Worm (Caenorhabditis elegans) whole organism, L2 larva: Measurements from ENCODE around the gene srv-11.
A peak's percentile ranks its signal among the peaks of the same experiment; 100 is the strongest.

Experiments used
- C34F6.9 ChIP-seq: fragments of 150-350 bp; optimal IDR thresholded peaks from 2 replicates; lab custom pipeline; 2014; ENCODE audit warnings: missing biosample characterization, missing genetic modification characterization
- F13H6.1 ChIP-seq: sonication (generic microtip); optimal IDR thresholded peaks from 2 replicates; lab custom pipeline; 2016; ENCODE audit warnings: missing genetic modification characterization, missing compliant biosample characterization
- R02D3.7 ChIP-seq: fragments of 150-350 bp; optimal IDR thresholded peaks from 2 replicates; lab custom pipeline; 2014; ENCODE audit warnings: missing biosample characterization, missing genetic modification characterization
- Y55F3AM.14 ChIP-seq: fragments of 200-800 bp; sonication (Bioruptor generic); optimal IDR thresholded peaks from 2 replicates; lab custom pipeline; 2018; ENCODE audit warnings: mild to moderate bottlenecking, missing genetic modification characterization, missing compliant biosample characterization
- ama-1 ChIP-seq: fragments of 150-350 bp; optimal IDR thresholded peaks from 2 replicates; lab custom pipeline; 2018; ENCODE audit warnings: inconsistent platforms
- blmp-1 ChIP-seq: sonication (generic microtip); optimal IDR thresholded peaks from 2 replicates; lab custom pipeline; 2017; ENCODE audit warnings: missing genetic modification characterization, mild to moderate bottlenecking, missing compliant biosample characterization, antibody characterized with exemption, moderate library complexity; ENCODE audit not compliant: insufficient read depth
- ceh-16 ChIP-seq: fragments of 150-350 bp; optimal IDR thresholded peaks from 2 replicates; lab custom pipeline; 2014; ENCODE audit warnings: missing biosample characterization, missing genetic modification characterization
- ceh-82 ChIP-seq: fragments of 150-350 bp; optimal IDR thresholded peaks from 2 replicates; lab custom pipeline; 2014; ENCODE audit warnings: missing biosample characterization, missing genetic modification characterization
- crh-2 ChIP-seq: sonication (generic microtip); optimal IDR thresholded peaks from 2 replicates; lab custom pipeline; 2017; ENCODE audit warnings: missing biosample characterization, missing genetic modification characterization
- dmd-4 ChIP-seq: sonication (generic microtip); optimal IDR thresholded peaks from 2 replicates; lab custom pipeline; 2017; ENCODE audit warnings: missing biosample characterization, missing genetic modification characterization
- fos-1 ChIP-seq: fragments of 150-350 bp; optimal IDR thresholded peaks from 2 replicates; lab custom pipeline; 2014; ENCODE audit warnings: missing biosample characterization, missing genetic modification characterization
- gmeb-1 ChIP-seq: fragments of 150-350 bp; optimal IDR thresholded peaks from 2 replicates; lab custom pipeline; 2014; ENCODE audit warnings: missing biosample characterization, missing genetic modification characterization
- lin-11 ChIP-seq: fragments of 150-350 bp; sonication (generic microtip); optimal IDR thresholded peaks from 2 replicates; lab custom pipeline; 2014; ENCODE audit warnings: missing biosample characterization, missing genetic modification characterization, inconsistent platforms, mixed read lengths
- lin-13 ChIP-seq: fragments of 150-350 bp; optimal IDR thresholded peaks from 2 replicates; lab custom pipeline; 2014; ENCODE audit warnings: missing biosample characterization, missing genetic modification reagents, missing genetic modification characterization
- lin-39 ChIP-seq: fragments of 150-350 bp; optimal IDR thresholded peaks from 2 replicates; lab custom pipeline; 2014; ENCODE audit warnings: missing biosample characterization, missing genetic modification reagents, missing genetic modification characterization
- lsy-2 ChIP-seq, 2 experiments: fragments of 150-350 bp in 1 of 2; sonication (generic microtip) in 1 of 2; optimal IDR thresholded peaks; 2 replicates each; lab custom pipeline; 2014 to 2017; ENCODE audit warnings: missing biosample characterization in 2 of 2, missing genetic modification characterization in 2 of 2
- mab-5 ChIP-seq: fragments of 150-350 bp; optimal IDR thresholded peaks from 2 replicates; lab custom pipeline; 2014; ENCODE audit warnings: missing biosample characterization, missing genetic modification characterization
- mdl-1 ChIP-seq, 2 experiments: fragments of 150-350 bp in 1 of 2; sonication (generic microtip) in 1 of 2; optimal IDR thresholded peaks; 2 replicates each; lab custom pipeline; 2017; ENCODE audit warnings: missing biosample characterization in 2 of 2, missing genetic modification characterization in 2 of 2
- nhr-10 ChIP-seq: sonication (generic microtip); optimal IDR thresholded peaks from 2 replicates; lab custom pipeline; 2017; ENCODE audit warnings: missing biosample characterization, missing genetic modification characterization
- nhr-11 ChIP-seq: fragments of 150-350 bp; optimal IDR thresholded peaks from 2 replicates; lab custom pipeline; 2014; ENCODE audit warnings: missing biosample characterization, missing genetic modification characterization
- nhr-129 ChIP-seq: fragments of 150-350 bp; optimal IDR thresholded peaks from 2 replicates; lab custom pipeline; 2014; ENCODE audit warnings: missing biosample characterization, missing genetic modification characterization
- nhr-21 ChIP-seq: fragments of 150-350 bp; optimal IDR thresholded peaks from 2 replicates; lab custom pipeline; 2014; ENCODE audit warnings: missing biosample characterization, missing genetic modification characterization
- nhr-23 ChIP-seq: fragments of 150-350 bp; optimal IDR thresholded peaks from 2 replicates; lab custom pipeline; 2014; ENCODE audit warnings: missing biosample characterization, missing genetic modification reagents, missing genetic modification characterization
- nhr-25 ChIP-seq: fragments of 150-350 bp; sonication (generic microtip); optimal IDR thresholded peaks from 3 replicates; lab custom pipeline; 2014; ENCODE audit warnings: missing biosample characterization, missing genetic modification characterization
- nhr-77 ChIP-seq: fragments of 150-350 bp; optimal IDR thresholded peaks from 2 replicates; lab custom pipeline; 2014; ENCODE audit warnings: missing biosample characterization, missing genetic modification characterization
- sem-4 ChIP-seq: fragments of 150-350 bp; optimal IDR thresholded peaks from 2 replicates; lab custom pipeline; 2014; ENCODE audit warnings: missing biosample characterization, missing genetic modification reagents, missing genetic modification characterization
- skn-1 ChIP-seq: sonication (generic microtip); optimal IDR thresholded peaks from 2 replicates; lab custom pipeline; 2017; ENCODE audit warnings: missing biosample characterization, missing genetic modification characterization
- sma-3 ChIP-seq: sonication (generic microtip); optimal IDR thresholded peaks from 2 replicates; lab custom pipeline; 2016; ENCODE audit warnings: missing genetic modification reagents, missing genetic modification characterization, missing compliant biosample characterization
- sma-9 ChIP-seq, 2 experiments: fragments of 150-350 bp in 1 of 2; sonication (generic microtip) in 1 of 2; optimal IDR thresholded peaks; 2 replicates each; lab custom pipeline; 2014 to 2016; ENCODE audit warnings: missing genetic modification characterization in 2 of 2, mild to moderate bottlenecking in 1 of 2, missing biosample characterization in 1 of 2, missing compliant biosample characterization in 1 of 2, missing genetic modification reagents in 1 of 2, moderate library complexity in 1 of 2
- unc-39 ChIP-seq: fragments of 150-350 bp; optimal IDR thresholded peaks from 2 replicates; lab custom pipeline; 2014; ENCODE audit warnings: missing biosample characterization, missing genetic modification characterization
- unc-55 ChIP-seq: fragments of 150-350 bp; sonication (generic microtip); optimal IDR thresholded peaks from 3 replicates; lab custom pipeline; 2014; ENCODE audit warnings: missing biosample characterization, missing genetic modification reagents, missing genetic modification characterization
- ztf-1 ChIP-seq: fragments of 200-800 bp; sonication (Bioruptor generic); conservative IDR thresholded peaks from 2 replicates; pipeline ENCODE4 v1.3.6; 2022; ENCODE audit warnings: missing genetic modification characterization, missing compliant biosample characterization

The srv-11 gene

ce11 chrIV:16203373-16203772 is 18.1 kb downstream of the srv-11 start:
- peak; percentile 68 for TF ChIP-seq fos-1 (tag; lab: Kevin White, UChicago)
- TF ChIP-seq nhr-129 (tag; lab: Kevin White, UChicago): no peak
- no peak for TF ChIP-seq Y55F3AM.14
- TF ChIP-seq dmd-4 (tag; lab: Kevin White, UChicago): no peak
- no peak for TF ChIP-seq gmeb-1 (tag; lab: Kevin White, UChicago)
- no peak for TF ChIP-seq unc-39 (tag; lab: Kevin White, UChicago)
- TF ChIP-seq sem-4: no peak
- TF ChIP-seq nhr-25 (tag; lab: Kevin White, UChicago): no peak
- no peak for TF ChIP-seq nhr-10 (tag; lab: Kevin White, UChicago)
- TF ChIP-seq crh-2 (tag; lab: Kevin White, UChicago): peak; percentile 28
- peak; percentile 62 for TF ChIP-seq skn-1 (tag; lab: Kevin White, UChicago)
- no peak for TF ChIP-seq lin-13 (GFP tag; lab: Kevin White, UChicago)
- no peak for TF ChIP-seq sma-3 (GFP tag; lab: Kevin White, UChicago)
- TF ChIP-seq lin-39 (tag; lab: Kevin White, UChicago): no peak
- TF ChIP-seq R02D3.7 (tag; lab: Kevin White, UChicago): no peak
- peak; percentile 68 for TF ChIP-seq sma-9 (GFP tag; optimal IDR thresholded peaks at IDR 0.05; lab: Kevin White, UChicago)
- TF ChIP-seq sma-9 (tag; optimal IDR thresholded peaks at IDR 0.05; lab: Kevin White, UChicago): no peak

- no peak for TF ChIP-seq ceh-16
- no peak for TF ChIP-seq sma-9 (GFP tag; optimal IDR thresholded peaks at IDR 0.05; lab: Kevin White, UChicago)
- TF ChIP-seq sma-9 (tag; optimal IDR thresholded peaks at IDR 0.05; lab: Kevin White, UChicago): no peak
- no peak for TF ChIP-seq nhr-77 (tag; lab: Kevin White, UChicago)
- no peak for TF ChIP-seq nhr-10 (tag; lab: Kevin White, UChicago)
- no peak for TF ChIP-seq unc-39 (tag; lab: Kevin White, UChicago)
- no peak for TF ChIP-seq nhr-25 (tag; lab: Kevin White, UChicago)
- TF ChIP-seq fos-1 (tag; lab: Kevin White, UChicago): no peak
- no peak for TF ChIP-seq lsy-2 (tag; optimal IDR thresholded peaks at IDR 0.05; lab: Kevin White, UChicago)
- no peak for TF ChIP-seq nhr-11 (tag; lab: Kevin White, UChicago)
- no peak for TF ChIP-seq ceh-82 (tag; lab: Kevin White, UChicago)
These were observed 19.4 kb downstream of the srv-11 start, which contains the start of gene H25K10.1 for ce11 chrIV:16202074-16202473. TSS of gene H25K10.1 (plus strand) at chrIV:16202374.

- TF ChIP-seq nhr-23 (tag; lab: Kevin White, UChicago) (no peak), lin-11 (no peak), C34F6.9 (tag; lab: Kevin White, UChicago) (no peak), skn-1 (tag; lab: Kevin White, UChicago) (no peak), Y55F3AM.14 (no peak), nhr-21 (tag; lab: Kevin White, UChicago) (no peak), nhr-129 (tag; lab: Kevin White, UChicago) (no peak), F13H6.1 (tag; lab: Kevin White, UChicago) (no peak), lin-39 (tag; lab: Kevin White, UChicago) (no peak), ama-1 (lab: Kevin White, UChicago) (no peak), sma-9 (GFP tag; optimal IDR thresholded peaks at IDR 0.05; lab: Kevin White, UChicago) (no peak), sma-9 (tag; optimal IDR thresholded peaks at IDR 0.05; lab: Kevin White, UChicago) (no peak), ceh-16 (no peak), lin-13 (GFP tag; lab: Kevin White, UChicago) (no peak), mab-5 (tag; lab: Kevin White, UChicago) (no peak), gmeb-1 (tag; lab: Kevin White, UChicago) (no peak), mdl-1 (tag; optimal IDR thresholded peaks at IDR 0.05; lab: Kevin White, UChicago) (no peak), unc-55 (GFP tag; lab: Kevin White, UChicago) (no peak), ztf-1 (GFP tag; lab: Robert Waterston, UW) (no peak)
- TF ChIP-seq, all 48 proteins: peak for 0
These were observed 21.6 kb downstream of the srv-11 start for ce11 chrIV:16199831-16200230.

- no peak for TF ChIP-seq Y55F3AM.14
- TF ChIP-seq mdl-1 (tag; optimal IDR thresholded peaks at IDR 0.05; lab: Kevin White, UChicago): no peak
These were observed 24.7 kb downstream of the srv-11 start, which contains the start of gene Y7A9A.1 for ce11 chrIV:16196717-16197116. TSS of gene Y7A9A.1 (plus strand) at chrIV:16197017.

ce11 chrIV:16192754-16193153 is 28.7 kb downstream of the srv-11 start:
- TF ChIP-seq blmp-1: peak; percentile 52
- no peak for TF ChIP-seq mab-5 (tag; lab: Kevin White, UChicago)
